Fruit fly (Drosophila melanogaster) Kc167 (cell line): ENCODE data around the gene Eig71Ea.

Source experiments
- Sin3A ChIP-seq: fragments of >200 bp; optimal IDR thresholded peaks from 2 replicates; lab custom pipeline; 2018; ENCODE audit warnings: missing external identifiers
- h ChIP-seq: fragments of >200 bp; optimal IDR thresholded peaks from 3 replicates; lab custom pipeline; 2018; ENCODE audit warnings: missing external identifiers

DNA sequence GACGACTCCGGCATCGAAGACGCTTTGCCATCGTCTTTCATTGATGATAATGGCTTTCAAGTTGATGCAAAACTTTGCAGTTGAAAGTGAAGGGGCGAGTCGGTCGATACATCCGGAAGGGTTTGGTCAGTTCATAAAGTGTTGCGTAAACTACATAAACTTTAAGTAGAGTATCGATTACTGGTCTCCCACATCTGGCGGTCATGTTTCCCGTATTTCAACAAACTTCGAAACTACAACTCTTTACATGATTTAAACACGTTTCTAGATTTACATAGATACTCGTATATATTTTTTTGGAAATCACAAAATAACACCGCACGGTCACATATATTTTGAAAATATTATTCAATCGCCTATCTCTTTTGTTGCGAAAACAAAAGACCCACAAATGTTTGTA lies 38.3 kb upstream of the Eig71Ea start, which contains the start of gene CG34452:
- no peak for TF ChIP-seq Sin3A (lab: Kevin White, UChicago)
- no peak for TF ChIP-seq h (lab: Kevin White, UChicago)
